Fruit fly (Drosophila melanogaster) whole organism, embryonic: ENCODE measurements around the gene CG10638.

ENCODE experiments used
- Adf1 ChIP-seq: fragments of 200-800 bp; sonication (Bioruptor generic); IDR thresholded peaks from 2 replicates; pipeline ENCODE4 v1.3.6; 2022; ENCODE audit warnings: missing biosample characterization, missing genetic modification characterization
- Antp ChIP-seq: fragments of 200-800 bp; sonication (Bioruptor generic); optimal IDR thresholded peaks from 3 replicates; lab custom pipeline; 2016; ENCODE audit warnings: missing biosample characterization, missing genetic modification characterization
- B-H2 ChIP-seq: fragments of 200-800 bp; sonication (Bioruptor generic); optimal IDR thresholded peaks from 2 replicates; lab custom pipeline; 2018; ENCODE audit warnings: missing biosample characterization, mild to moderate bottlenecking, missing genetic modification characterization
- CG13775 ChIP-seq: fragments of 200-800 bp; sonication (Bioruptor generic); optimal IDR thresholded peaks from 3 replicates; lab custom pipeline; 2017; ENCODE audit warnings: missing biosample characterization, mild to moderate bottlenecking, missing genetic modification characterization
- CG15514 ChIP-seq: fragments of 200-800 bp; sonication (Bioruptor generic); optimal IDR thresholded peaks from 3 replicates; lab custom pipeline; 2017; ENCODE audit warnings: missing biosample characterization, missing genetic modification characterization, mild to moderate bottlenecking, moderate library complexity, missing genetic modification reagents
- CG18619 ChIP-seq: fragments of 200-800 bp; sonication (Bioruptor generic); optimal IDR thresholded peaks from 3 replicates; lab custom pipeline; 2017; ENCODE audit warnings: missing biosample characterization, mild to moderate bottlenecking, missing genetic modification characterization
- CG18764 ChIP-seq: fragments of 200-800 bp; sonication (Bioruptor generic); optimal IDR thresholded peaks from 3 replicates; lab custom pipeline; 2016; ENCODE audit warnings: missing biosample characterization, missing genetic modification characterization
- CG2120 ChIP-seq: fragments of 200-800 bp; sonication (Bioruptor generic); optimal IDR thresholded peaks from 3 replicates; lab custom pipeline; 2016; ENCODE audit warnings: missing biosample characterization, missing genetic modification characterization
- CG2875 ChIP-seq: fragments of 200-800 bp; sonication (Bioruptor generic); optimal IDR thresholded peaks from 2 replicates; lab custom pipeline; 2017; ENCODE audit warnings: missing biosample characterization, mild to moderate bottlenecking, missing genetic modification characterization, missing genetic modification reagents
- CG31441 ChIP-seq: fragments of 200-800 bp; sonication (Bioruptor generic); IDR thresholded peaks from 2 replicates; pipeline ENCODE4 v1.3.6; 2022; ENCODE audit warnings: missing biosample characterization, missing genetic modification characterization
- CG3995 ChIP-seq: fragments of 200-800 bp; sonication (Bioruptor generic); optimal IDR thresholded peaks from 3 replicates; lab custom pipeline; 2016; ENCODE audit warnings: missing biosample characterization, missing genetic modification characterization
- CG4328 ChIP-seq: fragments of 200-800 bp; sonication (Bioruptor generic); optimal IDR thresholded peaks from 3 replicates; lab custom pipeline; 2017; ENCODE audit warnings: missing biosample characterization, missing genetic modification reagents, missing genetic modification characterization
- CG6813 ChIP-seq: fragments of 200-800 bp; sonication (Bioruptor generic); optimal IDR thresholded peaks from 2 replicates; lab custom pipeline; 2017; ENCODE audit warnings: missing biosample characterization, missing genetic modification characterization, mild to moderate bottlenecking, moderate library complexity, missing genetic modification reagents
- CG7839 ChIP-seq: fragments of 200-800 bp; sonication (Bioruptor generic); optimal IDR thresholded peaks from 3 replicates; lab custom pipeline; 2018; ENCODE audit warnings: missing biosample characterization, mild to moderate bottlenecking, missing genetic modification characterization, moderate library complexity
- CrebB ChIP-seq: fragments of 200-800 bp; sonication (Bioruptor generic); optimal IDR thresholded peaks from 3 replicates; lab custom pipeline; 2018; ENCODE audit warnings: missing biosample characterization, mild to moderate bottlenecking, missing genetic modification characterization
- Dref ChIP-seq: fragments of 200-800 bp; sonication (Bioruptor generic); IDR thresholded peaks from 2 replicates; pipeline ENCODE4 v1.3.6; 2022; ENCODE audit warnings: missing biosample characterization, missing genetic modification characterization
- Eip74EF ChIP-seq, 2 experiments: fragments of 200-800 bp in 1 of 2; fragments of >200 bp in 1 of 2; sonication (Bioruptor generic) in 1 of 2; optimal IDR thresholded peaks; 2 replicates each; lab custom pipeline; 2017 to 2019; ENCODE audit warnings: missing biosample characterization in 2 of 2, missing genetic modification characterization in 2 of 2, mild to moderate bottlenecking in 1 of 2, moderate library complexity in 1 of 2
- HHEX ChIP-seq: fragments of 200-800 bp; sonication (Bioruptor generic); optimal IDR thresholded peaks from 3 replicates; lab custom pipeline; 2017; ENCODE audit warnings: missing biosample characterization, mild to moderate bottlenecking, missing genetic modification characterization, missing genetic modification reagents
- HLH54F ChIP-seq: fragments of 200-800 bp; sonication (Bioruptor generic); optimal IDR thresholded peaks from 3 replicates; lab custom pipeline; 2016; ENCODE audit warnings: missing biosample characterization, missing genetic modification characterization
- Lim3 ChIP-seq: fragments of 200-800 bp; sonication (Bioruptor generic); IDR thresholded peaks from 2 replicates; pipeline ENCODE4 v1.3.6; 2022; ENCODE audit warnings: missing biosample characterization, missing genetic modification characterization
- Lpt ChIP-seq: fragments of >200 bp; optimal IDR thresholded peaks from 2 replicates; lab custom pipeline; 2018; ENCODE audit warnings: missing biosample characterization, missing genetic modification characterization
- Med ChIP-seq: fragments of 200-800 bp; sonication (Bioruptor generic); peaks from one replicate; lab custom pipeline; 2016; ENCODE audit warnings: missing biosample characterization, missing genetic modification characterization, mild to moderate bottlenecking, inconsistent platforms, moderate library complexity
- Nf-YA ChIP-seq: fragments of 200-800 bp; sonication (Bioruptor generic); IDR thresholded peaks from 2 replicates; pipeline ENCODE4 v1.3.6; 2022; ENCODE audit warnings: missing biosample characterization, missing genetic modification characterization
- NfI ChIP-seq: fragments of 200-800 bp; sonication (Bioruptor generic); optimal IDR thresholded peaks from 3 replicates; lab custom pipeline; 2018; ENCODE audit warnings: missing biosample characterization, mild to moderate bottlenecking, missing genetic modification characterization, moderate library complexity
- Oli ChIP-seq: fragments of 200-800 bp; sonication (Bioruptor generic); optimal IDR thresholded peaks from 2 replicates; lab custom pipeline; 2018; ENCODE audit warnings: missing biosample characterization, mild to moderate bottlenecking, missing genetic modification characterization, moderate library complexity
- Poxn ChIP-seq: fragments of 200-800 bp; sonication (Bioruptor generic); IDR thresholded peaks from 2 replicates; pipeline ENCODE4 v1.3.6; 2022; ENCODE audit warnings: missing biosample characterization, missing genetic modification characterization
- Ravus ChIP-seq: fragments of 200-800 bp; sonication (Bioruptor generic); IDR thresholded peaks from 2 replicates; pipeline ENCODE4 v1.3.6; 2022; ENCODE audit warnings: missing biosample characterization, missing genetic modification characterization
- Rfx ChIP-seq: fragments of 200-800 bp; sonication (Bioruptor generic); IDR thresholded peaks from 2 replicates; pipeline ENCODE4 v1.3.6; 2022; ENCODE audit warnings: missing biosample characterization, missing genetic modification characterization
- Sox102F ChIP-seq: fragments of 200-800 bp; sonication (Bioruptor generic); optimal IDR thresholded peaks from 2 replicates; lab custom pipeline; 2018; ENCODE audit warnings: missing biosample characterization, mild to moderate bottlenecking, missing genetic modification characterization, moderate library complexity
- Sry-β ChIP-seq: fragments of 200-800 bp; sonication (Bioruptor generic); optimal IDR thresholded peaks from 2 replicates; lab custom pipeline; 2018; ENCODE audit warnings: missing biosample characterization, mild to moderate bottlenecking, missing genetic modification characterization, moderate library complexity
- Xbp1 ChIP-seq: fragments of 200-800 bp; sonication (Bioruptor generic); optimal IDR thresholded peaks from 3 replicates; lab custom pipeline; 2016; ENCODE audit warnings: missing biosample characterization, mild to moderate bottlenecking, missing genetic modification characterization
- ap ChIP-seq: fragments of 200-800 bp; sonication (Bioruptor generic); IDR thresholded peaks from 2 replicates; pipeline ENCODE4 v1.3.6; 2022; ENCODE audit warnings: missing biosample characterization, missing genetic modification characterization
- chinmo ChIP-seq: fragments of 200-800 bp; sonication (Bioruptor generic); IDR thresholded peaks from 4 replicates; pipeline ENCODE4 v1.3.6; 2022; ENCODE audit warnings: missing biosample characterization, missing genetic modification characterization; ENCODE audit not compliant: partially characterized antibody
- dmrt99B ChIP-seq: fragments of 200-800 bp; sonication (Bioruptor generic); optimal IDR thresholded peaks from 2 replicates; lab custom pipeline; 2018; ENCODE audit warnings: missing biosample characterization, mild to moderate bottlenecking, missing genetic modification characterization, moderate library complexity
- ewg ChIP-seq: fragments of 200-800 bp; sonication (Bioruptor generic); optimal IDR thresholded peaks from 3 replicates; lab custom pipeline; 2017; ENCODE audit warnings: mild to moderate bottlenecking, missing biosample characterization, missing genetic modification reagents, missing genetic modification characterization
- exex ChIP-seq: fragments of 200-800 bp; sonication (Bioruptor generic); optimal IDR thresholded peaks from 4 replicates; lab custom pipeline; 2018; ENCODE audit warnings: missing biosample characterization, mild to moderate bottlenecking, missing genetic modification characterization, moderate library complexity
- fd3F ChIP-seq: fragments of 200-800 bp; sonication (Bioruptor generic); optimal IDR thresholded peaks from 2 replicates; lab custom pipeline; 2018; ENCODE audit warnings: missing biosample characterization, mild to moderate bottlenecking, missing genetic modification characterization, moderate library complexity
- gro ChIP-seq: fragments of 200-800 bp; sonication (Bioruptor generic); optimal IDR thresholded peaks from 2 replicates; lab custom pipeline; 2016; ENCODE audit warnings: missing biosample characterization, missing genetic modification characterization
- gsb-n ChIP-seq: fragments of 200-800 bp; sonication (Bioruptor generic); optimal IDR thresholded peaks from 3 replicates; lab custom pipeline; 2018; ENCODE audit warnings: missing biosample characterization, mild to moderate bottlenecking, missing genetic modification characterization
- hb ChIP-seq: fragments of 200-800 bp; sonication (Bioruptor generic); IDR thresholded peaks from 3 replicates; pipeline ENCODE4 v1.3.6; 2022; ENCODE audit warnings: missing biosample characterization, missing genetic modification characterization; ENCODE audit not compliant: partially characterized antibody
- otp ChIP-seq: fragments of 200-800 bp; sonication (Bioruptor generic); IDR thresholded peaks from 3 replicates; pipeline ENCODE4, ENCODE4 v1.3.6; 2022; ENCODE audit warnings: missing biosample characterization, missing genetic modification characterization
- seq ChIP-seq: fragments of 200-800 bp; sonication (Bioruptor generic); IDR thresholded peaks from 2 replicates; pipeline ENCODE4 v1.3.6; 2022; ENCODE audit warnings: missing biosample characterization, missing genetic modification characterization
- sim ChIP-seq: fragments of 200-800 bp; sonication (Bioruptor generic); IDR thresholded peaks from 2 replicates; pipeline ENCODE4 v1.3.6; 2022; ENCODE audit warnings: missing biosample characterization, missing genetic modification characterization
- slbo ChIP-seq: fragments of 200-800 bp; sonication (Bioruptor generic); IDR thresholded peaks from 2 replicates; pipeline ENCODE4 v1.3.6; 2022; ENCODE audit warnings: missing biosample characterization, missing genetic modification characterization
- sna ChIP-seq: fragments of 200-800 bp; sonication (Bioruptor generic); IDR thresholded peaks from 2 replicates; pipeline ENCODE4 v1.3.6; 2022; ENCODE audit warnings: missing biosample characterization, missing genetic modification characterization; ENCODE audit not compliant: partially characterized antibody
- stwl ChIP-seq: fragments of 200-800 bp; sonication (Bioruptor generic); optimal IDR thresholded peaks from 3 replicates; lab custom pipeline; 2018; ENCODE audit warnings: missing biosample characterization, mild to moderate bottlenecking, missing genetic modification characterization, moderate library complexity
- zfh2 ChIP-seq: fragments of 200-800 bp; sonication (Bioruptor generic); optimal IDR thresholded peaks from 2 replicates; lab custom pipeline; 2016; ENCODE audit warnings: missing biosample characterization, missing genetic modification characterization

The CG10638 gene

DNA sequence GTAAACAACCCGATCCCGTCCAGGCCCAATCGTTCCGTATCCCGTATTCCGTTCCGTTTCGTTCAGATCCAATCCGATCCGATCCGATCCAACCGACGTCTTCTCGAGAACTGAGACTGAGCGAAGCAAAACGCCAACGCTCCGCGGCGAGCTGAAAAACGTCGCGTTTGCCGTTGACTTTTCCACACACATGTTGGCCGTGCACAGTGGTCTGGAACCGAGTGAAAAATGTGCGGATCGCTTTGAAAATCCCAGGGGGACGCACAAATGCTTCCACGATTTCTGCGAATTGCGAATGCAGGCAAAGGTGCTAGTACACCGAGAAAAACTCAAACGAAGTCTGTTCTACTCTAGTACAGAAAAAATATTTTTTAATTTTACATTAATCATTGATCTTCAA, 16.2 kb downstream of the CG10638 start, which contains the start of gene CG10663 (continued):
- TF ChIP-seq dmrt99B: peak; percentile 18
- TF ChIP-seq, all 482 proteins: peak for 106

DNA sequence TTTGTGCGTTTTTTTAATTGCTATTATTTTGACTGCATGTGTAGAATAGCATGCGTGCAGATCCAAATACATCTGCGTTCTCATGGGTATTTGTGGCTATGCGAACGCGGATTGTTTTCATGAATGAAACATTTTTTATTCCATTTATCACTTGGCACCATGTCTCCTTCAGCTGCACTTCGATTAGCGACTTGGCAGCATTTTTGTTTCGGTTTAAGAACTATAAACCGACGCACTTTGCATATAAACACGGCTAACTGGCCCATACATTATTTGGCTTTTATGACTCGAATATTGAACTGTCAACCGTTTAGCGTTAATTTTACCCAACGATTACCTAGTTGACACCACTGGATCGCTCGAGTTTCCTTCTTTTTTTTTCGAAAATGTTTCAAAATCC, 16.6 kb downstream of the CG10638 start:
- TF ChIP-seq Lpt (GFP tag; lab: Kevin White, UChicago) (no peak), B-H2 (GFP tag; lab: Kevin White, UChicago) (no peak), CG15514 (GFP tag; lab: Kevin White, UChicago) (no peak), CG6813 (no peak), Med (GFP tag; lab: Kevin White, UChicago) (no peak), stwl (tag; lab: Kevin White, UChicago) (peak; percentile 10), otp (no peak)

- TF ChIP-seq sna (GFP tag; lab: Robert Waterston, UW) (no peak), CG7839 (peak; percentile 84), CG4328 (GFP tag; lab: Kevin White, UChicago) (no peak), sim (GFP tag; lab: Robert Waterston, UW) (peak; percentile 32; the same call in 1 of the 2 replicates), fd3F (peak; percentile 63), Rfx (GFP tag; lab: Robert Waterston, UW) (peak; percentile 47; the same call in 1 of the 2 replicates), ewg (GFP tag; lab: Kevin White, UChicago) (peak; percentile 64), chinmo (no peak), Nf-YA (GFP tag; lab: Robert Waterston, UW) (no peak), Dref (no peak), CG18764 (peak; percentile 20), Sox102F (GFP tag; lab: Kevin White, UChicago) (peak; percentile 88), CG3995 (GFP tag; lab: Kevin White, UChicago) (no peak), gro (GFP tag; lab: Kevin White, UChicago) (peak; percentile 33), Adf1 (no peak), Antp (peak; percentile 23), CG2120 (GFP tag; lab: Kevin White, UChicago) (peak; percentile 60), zfh2 (GFP tag; lab: Kevin White, UChicago) (no peak), Lim3 (0 out of 2 replicates have a peak, but pooled peaks have one; percentile 14), gsb-n (tag; lab: Kevin White, UChicago) (peak; percentile 59), CrebB (peak; percentile 4), slbo (GFP tag; lab: Robert Waterston, UW) (peak; percentile 68), HLH54F (peak; percentile 53), CG13775 (GFP tag; lab: Kevin White, UChicago) (peak; percentile 70), CG15514 (GFP tag; lab: Kevin White, UChicago) (peak; percentile 43), Oli (tag; lab: Kevin White, UChicago) (peak; percentile 84), seq (GFP tag; lab: Robert Waterston, UW) (peak; percentile 61), Xbp1 (GFP tag; lab: Kevin White, UChicago) (peak; percentile 82), CG31441 (peak; percentile 90), CG18619 (GFP tag; lab: Kevin White, UChicago) (peak; percentile 69), Ravus (GFP tag; lab: Robert Waterston, UW) (no peak), Eip74EF (GFP tag; optimal IDR thresholded peaks at IDR 0.05; lab: Kevin White, UChicago) (peak in 1 of 2 experiments; percentile 63), hb (GFP tag; lab: Robert Waterston, UW) (no peak), ap (GFP tag; lab: Robert Waterston, UW) (no peak), exex (tag; lab: Kevin White, UChicago) (peak; percentile 32), CG2875 (GFP tag; lab: Kevin White, UChicago) (peak; percentile 71), Poxn (no peak), NfI (GFP tag; lab: Kevin White, UChicago) (peak; percentile 63), HHEX (GFP tag; lab: Kevin White, UChicago) (peak; percentile 72), Sry-β (GFP tag; lab: Kevin White, UChicago) (no peak)
These were observed 18.2 kb downstream of the CG10638 start for dm6 chr3L:12482917-12483316.
